Worm (Caenorhabditis elegans) whole organism, L1 larva: ENCODE results near the gene der-2.

Experiments used
- Y116A8C.19 ChIP-seq: sonication (generic microtip); optimal IDR thresholded peaks from 2 replicates; lab custom pipeline; 2016; ENCODE audit warnings: missing compliant biosample characterization, missing genetic modification characterization, borderline replicate concordance
- jun-1 ChIP-seq: fragments of 150-350 bp; optimal IDR thresholded peaks from 2 replicates; lab custom pipeline; 2014; ENCODE audit warnings: missing biosample characterization, missing genetic modification reagents, missing genetic modification characterization

DNA sequence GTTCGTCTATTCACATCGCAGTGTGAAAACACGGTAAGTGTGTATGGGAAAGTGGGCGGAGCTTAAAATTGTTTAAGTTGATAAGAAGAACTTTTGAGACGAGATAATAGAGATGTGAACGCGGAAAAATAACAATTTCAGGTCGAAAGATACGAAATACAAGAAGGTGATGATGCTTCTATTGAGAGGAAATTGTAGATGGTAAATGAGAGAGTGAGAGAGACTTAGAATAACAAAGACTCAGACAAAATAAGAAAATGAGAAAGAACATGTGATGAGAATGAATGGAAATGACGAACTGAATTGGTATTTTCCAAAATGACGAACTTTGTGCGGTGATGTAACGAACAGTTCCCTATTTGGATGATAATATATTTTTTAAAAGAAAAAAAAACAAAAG is 48.2 kb upstream of the der-2 start:
- TF ChIP-seq jun-1 (tag; lab: Kevin White, UChicago) (no peak), Y116A8C.19 (tag; lab: Kevin White, UChicago) (no peak)
